Fruit fly (Drosophila melanogaster) whole organism, prepupa: ENCODE results near the gene Alg9.

ENCODE experiments used
- Blimp-1 ChIP-seq: fragments of 200-800 bp; sonication (Bioruptor generic); optimal IDR thresholded peaks from 3 replicates; lab custom pipeline; 2017; ENCODE audit warnings: missing biosample characterization, missing genetic modification characterization, mild to moderate bottlenecking, moderate library complexity, missing genetic modification reagents
- CG10631 ChIP-seq: fragments of 200-800 bp; sonication (Bioruptor generic); optimal IDR thresholded peaks from 2 replicates; lab custom pipeline; 2016; ENCODE audit warnings: missing biosample characterization, missing genetic modification characterization
- CG10669 ChIP-seq: fragments of 200-800 bp; sonication (Bioruptor generic); optimal IDR thresholded peaks from 3 replicates; lab custom pipeline; 2018; ENCODE audit warnings: missing biosample characterization, mild to moderate bottlenecking, missing genetic modification characterization, moderate library complexity
- CG11762 ChIP-seq: fragments of 200-800 bp; sonication (Bioruptor generic); optimal IDR thresholded peaks from 3 replicates; lab custom pipeline; 2016; ENCODE audit warnings: missing biosample characterization, missing genetic modification characterization; ENCODE audit not compliant: insufficient read depth
- CG15336 ChIP-seq: fragments of 200-800 bp; sonication (Bioruptor generic); IDR thresholded peaks from 2 replicates; pipeline ENCODE4 v1.3.6; 2022; ENCODE audit warnings: missing biosample characterization, missing genetic modification characterization
- CG1621 ChIP-seq: fragments of 200-800 bp; sonication (Bioruptor generic); optimal IDR thresholded peaks from 3 replicates; lab custom pipeline; 2018; ENCODE audit warnings: missing biosample characterization, mild to moderate bottlenecking, missing genetic modification characterization
- CG16779 ChIP-seq: fragments of 200-800 bp; sonication (Bioruptor generic); optimal IDR thresholded peaks from 3 replicates; lab custom pipeline; 2017; ENCODE audit warnings: missing biosample characterization, mild to moderate bottlenecking, missing genetic modification characterization
- CG3032 ChIP-seq: fragments of 200-800 bp; optimal IDR thresholded peaks from 2 replicates; lab custom pipeline; 2019; ENCODE audit warnings: missing biosample characterization, mild to moderate bottlenecking, missing genetic modification characterization, moderate library complexity
- CG31627 ChIP-seq: fragments of 200-800 bp; sonication (Bioruptor generic); optimal IDR thresholded peaks from 3 replicates; lab custom pipeline; 2016; ENCODE audit warnings: missing biosample characterization, missing genetic modification characterization
- CG34406 ChIP-seq: fragments of 200-800 bp; sonication (Bioruptor generic); optimal IDR thresholded peaks from 3 replicates; lab custom pipeline; 2016; ENCODE audit warnings: missing biosample characterization, missing genetic modification characterization
- CG3919 ChIP-seq: fragments of 200-800 bp; sonication (Bioruptor generic); optimal IDR thresholded peaks from 3 replicates; lab custom pipeline; 2016; ENCODE audit warnings: missing biosample characterization, missing genetic modification characterization
- CG6163 ChIP-seq: fragments of 200-800 bp; sonication (Bioruptor generic); IDR thresholded peaks from 3 replicates; pipeline ENCODE4 v1.3.6; 2022; ENCODE audit warnings: missing biosample characterization, missing genetic modification characterization
- CG6276 ChIP-seq: fragments of 200-800 bp; sonication (Bioruptor generic); optimal IDR thresholded peaks from 2 replicates; lab custom pipeline; 2017; ENCODE audit warnings: missing biosample characterization, mild to moderate bottlenecking, missing genetic modification characterization
- CG6854 ChIP-seq: fragments of 200-800 bp; sonication (Bioruptor generic); optimal IDR thresholded peaks from 2 replicates; lab custom pipeline; 2017; ENCODE audit warnings: missing biosample characterization, mild to moderate bottlenecking, missing genetic modification characterization
- CG7368 ChIP-seq: fragments of 200-800 bp; sonication (Bioruptor generic); optimal IDR thresholded peaks from 3 replicates; lab custom pipeline; 2016; ENCODE audit warnings: missing biosample characterization, missing genetic modification characterization
- CG8319 ChIP-seq: fragments of 200-800 bp; sonication (Bioruptor generic); optimal IDR thresholded peaks from 3 replicates; lab custom pipeline; 2016; ENCODE audit warnings: missing biosample characterization, missing genetic modification characterization
- CG8632 ChIP-seq: fragments of 200-800 bp; sonication (Bioruptor generic); optimal IDR thresholded peaks from 3 replicates; lab custom pipeline; 2016; ENCODE audit warnings: missing biosample characterization, missing genetic modification characterization
- CG9139 ChIP-seq: fragments of 200-800 bp; sonication (Bioruptor generic); optimal IDR thresholded peaks from 3 replicates; lab custom pipeline; 2017; ENCODE audit warnings: missing biosample characterization, mild to moderate bottlenecking, missing genetic modification characterization
- Eip75B ChIP-seq: fragments of 200-800 bp; sonication (Bioruptor generic); optimal IDR thresholded peaks from 3 replicates; lab custom pipeline; 2016; ENCODE audit warnings: missing biosample characterization, missing genetic modification characterization
- Eip78C ChIP-seq: fragments of 200-800 bp; sonication (Bioruptor generic); peaks from one replicate; lab custom pipeline; 2016; ENCODE audit warnings: missing biosample characterization, missing genetic modification characterization
- Eip93F ChIP-seq: fragments of 200-800 bp; sonication (Bioruptor generic); optimal IDR thresholded peaks from 2 replicates; lab custom pipeline; 2016; ENCODE audit warnings: missing biosample characterization, mild to moderate bottlenecking, missing genetic modification characterization
- Ets21C ChIP-seq: fragments of 200-800 bp; sonication (Bioruptor generic); optimal IDR thresholded peaks from 3 replicates; lab custom pipeline; 2016; ENCODE audit warnings: missing biosample characterization, missing genetic modification characterization
- Ets96B ChIP-seq: fragments of 200-800 bp; optimal IDR thresholded peaks from 2 replicates; lab custom pipeline; 2019; ENCODE audit warnings: missing biosample characterization, mild to moderate bottlenecking, missing genetic modification characterization, moderate library complexity
- Hr38 ChIP-seq: sonication (Bioruptor generic); optimal IDR thresholded peaks from 2 replicates; lab custom pipeline; 2016; ENCODE audit warnings: missing biosample characterization, missing genetic modification characterization
- Hr4 ChIP-seq: fragments of 200-800 bp; sonication (Bioruptor generic); optimal IDR thresholded peaks from 3 replicates; lab custom pipeline; 2016; ENCODE audit warnings: missing biosample characterization, missing genetic modification characterization
- Lpt ChIP-seq: fragments of 200-800 bp; sonication (Bioruptor generic); optimal IDR thresholded peaks from 3 replicates; lab custom pipeline; 2016; ENCODE audit warnings: missing biosample characterization, missing genetic modification characterization
- Met ChIP-seq: fragments of 200-800 bp; sonication (Bioruptor generic); optimal IDR thresholded peaks from 3 replicates; lab custom pipeline; 2016; ENCODE audit warnings: missing biosample characterization, missing genetic modification characterization
- Smox ChIP-seq: fragments of 200-800 bp; sonication (Bioruptor generic); optimal IDR thresholded peaks from 3 replicates; lab custom pipeline; 2016; ENCODE audit warnings: missing biosample characterization, missing genetic modification characterization
- Sox14 ChIP-seq: fragments of 200-800 bp; sonication (Bioruptor generic); optimal IDR thresholded peaks from 3 replicates; lab custom pipeline; 2016; ENCODE audit warnings: missing biosample characterization, missing genetic modification characterization
- Sox15 ChIP-seq: fragments of 200-800 bp; sonication (Bioruptor generic); optimal IDR thresholded peaks from 3 replicates; lab custom pipeline; 2016; ENCODE audit warnings: missing biosample characterization, missing genetic modification characterization
- acj6 ChIP-seq: fragments of 200-800 bp; sonication (Bioruptor generic); optimal IDR thresholded peaks from 3 replicates; lab custom pipeline; 2016; ENCODE audit warnings: missing biosample characterization, missing genetic modification characterization
- cyc ChIP-seq: fragments of 200-800 bp; sonication (Bioruptor generic); optimal IDR thresholded peaks from 3 replicates; lab custom pipeline; 2016; ENCODE audit warnings: missing biosample characterization, missing genetic modification characterization
- dac ChIP-seq: fragments of 200-800 bp; sonication (Bioruptor generic); optimal IDR thresholded peaks from 2 replicates; lab custom pipeline; 2017; ENCODE audit warnings: missing biosample characterization, mild to moderate bottlenecking, missing genetic modification characterization
- dsx ChIP-seq: fragments of 200-800 bp; optimal IDR thresholded peaks from 3 replicates; lab custom pipeline; 2019; ENCODE audit warnings: missing biosample characterization, mild to moderate bottlenecking, missing genetic modification characterization, moderate library complexity; ENCODE audit not compliant: poor library complexity, severe bottlenecking
- eg ChIP-seq: fragments of 200-800 bp; sonication (Bioruptor generic); IDR thresholded peaks from 3 replicates; pipeline ENCODE4 v1.3.6; 2022; ENCODE audit warnings: missing biosample characterization, missing genetic modification characterization
- esn ChIP-seq: fragments of 200-800 bp; sonication (Bioruptor generic); optimal IDR thresholded peaks from 2 replicates; lab custom pipeline; 2016; ENCODE audit warnings: missing biosample characterization, mild to moderate bottlenecking, missing genetic modification characterization, moderate library complexity
- fd59A ChIP-seq: fragments of 200-800 bp; sonication (Bioruptor generic); optimal IDR thresholded peaks from 2 replicates; lab custom pipeline; 2017; ENCODE audit warnings: missing biosample characterization, mild to moderate bottlenecking, missing genetic modification characterization, missing genetic modification reagents
- fkh ChIP-seq: fragments of 200-800 bp; sonication (Bioruptor generic); optimal IDR thresholded peaks from 3 replicates; lab custom pipeline; 2017; ENCODE audit warnings: missing biosample characterization, mild to moderate bottlenecking, missing genetic modification characterization, moderate library complexity
- lz ChIP-seq: fragments of 200-800 bp; sonication (Bioruptor generic); optimal IDR thresholded peaks from 3 replicates; lab custom pipeline; 2016; ENCODE audit warnings: missing biosample characterization, missing genetic modification characterization
- net ChIP-seq: fragments of 200-800 bp; sonication (Bioruptor generic); optimal IDR thresholded peaks from 3 replicates; lab custom pipeline; 2016; ENCODE audit warnings: missing biosample characterization, missing genetic modification characterization
- salr ChIP-seq, 2 experiments: fragments of 200-800 bp; sonication (Bioruptor generic); optimal IDR thresholded peaks; 3 replicates each; lab custom pipeline; 2016 to 2018; ENCODE audit warnings: missing biosample characterization in 2 of 2, missing genetic modification characterization in 2 of 2, mild to moderate bottlenecking in 1 of 2
- ss ChIP-seq, 2 experiments: fragments of 200-800 bp; sonication (Bioruptor generic); optimal IDR thresholded peaks; 2 replicates in 1 of 2; 3 replicates in 1 of 2; lab custom pipeline; 2017 to 2018; ENCODE audit warnings: mild to moderate bottlenecking in 2 of 2, missing biosample characterization in 2 of 2, missing genetic modification characterization in 2 of 2, moderate library complexity in 1 of 2
- svp ChIP-seq: fragments of 200-800 bp; sonication (Bioruptor generic); peaks from one replicate; lab custom pipeline; 2016; ENCODE audit warnings: missing biosample characterization, missing genetic modification characterization
- topi ChIP-seq: fragments of 200-800 bp; sonication (Bioruptor generic); optimal IDR thresholded peaks from 3 replicates; lab custom pipeline; 2016; ENCODE audit warnings: missing biosample characterization, missing genetic modification characterization
- vri ChIP-seq: fragments of 200-800 bp; sonication (Bioruptor generic); optimal IDR thresholded peaks from 3 replicates; lab custom pipeline; 2016; ENCODE audit warnings: missing biosample characterization, mild to moderate bottlenecking, missing genetic modification characterization

Gene Alg9

dm6 chr3R:25207405-25208003 is 13.9 kb upstream of the Alg9 start (continued):
- TF ChIP-seq topi (peak; percentile 69), Hr4 (peak; percentile 89), net (peak; percentile 89), salr (GFP tag; optimal IDR thresholded peaks at IDR 0.05; lab: Kevin White, UChicago) (peak; percentile 64 to 77), CG16779 (tag; lab: Kevin White, UChicago) (peak; percentile 63), CG10669 (GFP tag; lab: Kevin White, UChicago) (peak; percentile 88), CG10631 (GFP tag; lab: Kevin White, UChicago) (peak; percentile 87), CG11762 (GFP tag; lab: Kevin White, UChicago) (peak; percentile 77), esn (GFP tag; lab: Kevin White, UChicago) (peak; percentile 81), CG15336 (peak; percentile 93), ss (GFP tag; optimal IDR thresholded peaks at IDR 0.05; lab: Kevin White, UChicago) (peak; percentile 80 to 82), Eip78C (GFP tag; lab: Kevin White, UChicago) (peak; percentile 95), fkh (GFP tag; lab: Kevin White, UChicago) (peak; percentile 11), Met (GFP tag; lab: Kevin White, UChicago) (peak; percentile 76), Ets96B (tag; lab: Kevin White, UChicago) (peak; percentile 92), eg (GFP tag; lab: Robert Waterston, UW) (peak; percentile 90), CG8319 (GFP tag; lab: Kevin White, UChicago) (peak; percentile 62), Ets21C (peak; percentile 53), CG3919 (GFP tag; lab: Kevin White, UChicago) (peak; percentile 89), Lpt (GFP tag; lab: Kevin White, UChicago) (peak; percentile 79), acj6 (GFP tag; lab: Kevin White, UChicago) (peak; percentile 83), CG8632 (peak; percentile 83), dac (peak; percentile 82), svp (peak; percentile 89), vri (peak; percentile 58), CG31627 (peak; percentile 70), Eip75B (GFP tag; lab: Kevin White, UChicago) (peak; percentile 80), Blimp-1 (GFP tag; lab: Kevin White, UChicago) (no peak), CG7368 (GFP tag; lab: Kevin White, UChicago) (peak; percentile 64), Smox (peak; percentile 76), cyc (GFP tag; lab: Kevin White, UChicago) (peak; percentile 42), CG1621 (peak; percentile 84), lz (peak; percentile 71), Eip93F (no peak), CG34406 (peak; percentile 85), Sox14 (GFP tag; lab: Kevin White, UChicago) (peak; percentile 84), CG3032 (tag; lab: Kevin White, UChicago) (peak; percentile 84), fd59A (GFP tag; lab: Kevin White, UChicago) (peak; percentile 82)

DNA sequence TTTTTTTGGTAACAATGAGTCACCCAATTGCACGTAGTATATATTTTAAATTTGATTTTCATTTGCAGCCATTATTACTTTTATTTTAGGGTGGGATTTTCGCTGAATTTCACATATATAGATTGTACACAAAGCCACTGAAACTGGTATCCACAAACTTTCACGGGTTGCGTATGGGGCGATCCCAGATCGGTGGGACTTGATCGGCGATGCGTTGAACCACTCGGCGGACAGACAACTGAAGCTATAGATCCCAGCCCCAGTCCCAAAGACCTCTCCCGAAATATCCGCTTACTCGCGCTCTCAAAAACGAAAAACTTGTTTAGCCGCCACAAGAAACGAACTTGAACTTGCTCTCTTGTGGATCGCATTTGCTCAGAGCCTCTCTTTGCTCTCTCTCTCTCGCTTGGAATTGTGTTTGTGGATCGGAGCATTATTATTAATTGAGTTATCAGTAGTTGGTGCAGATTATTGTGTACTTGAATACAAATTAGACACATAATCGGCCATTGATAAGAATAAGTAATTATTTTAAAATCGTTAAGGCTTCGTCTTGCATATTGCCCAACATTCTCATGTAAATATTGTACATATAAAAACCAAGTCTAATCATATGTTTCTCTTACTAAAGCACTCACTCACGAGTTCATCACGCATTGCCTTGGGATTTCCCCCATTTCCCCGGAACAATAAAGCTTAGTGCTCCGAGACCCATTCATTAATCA is 13.2 kb upstream of the Alg9 start, which contains the start of gene Cad96Ca:
Gene Cad96Ca (minus strand): TSS at position 242 of the 725 bp plus-strand sequence.
- TF ChIP-seq CG10669 (GFP tag; lab: Kevin White, UChicago) = no peak
- TF ChIP-seq CG6854 (GFP tag; lab: Kevin White, UChicago) = peak; percentile 41
- TF ChIP-seq net = no peak
- peak; percentile 1 for TF ChIP-seq CG9139 (GFP tag; lab: Kevin White, UChicago)
- TF ChIP-seq lz = no peak
- TF ChIP-seq CG8632 = no peak
- TF ChIP-seq CG1621 = peak; percentile 35
- TF ChIP-seq ss (GFP tag; optimal IDR thresholded peaks at IDR 0.05; lab: Kevin White, UChicago) = peak; percentile 9 to 44
- no peak for TF ChIP-seq CG34406
- TF ChIP-seq CG6163 (GFP tag; lab: Robert Waterston, UW) = 0 out of 3 replicates have a peak, but pooled peaks have one; percentile 15
- TF ChIP-seq CG10631 (GFP tag; lab: Kevin White, UChicago) = no peak
- TF ChIP-seq Hr38 (GFP tag; lab: Kevin White, UChicago) = no peak
- no peak for TF ChIP-seq Met (GFP tag; lab: Kevin White, UChicago)
- TF ChIP-seq vri = no peak
- no peak for TF ChIP-seq Sox15 (GFP tag; lab: Kevin White, UChicago)
- TF ChIP-seq dsx (GFP tag; lab: Kevin White, UChicago) = peak; percentile 23
- TF ChIP-seq CG6276 (GFP tag; lab: Kevin White, UChicago) = no peak
- no peak for TF ChIP-seq cyc (GFP tag; lab: Kevin White, UChicago)
- TF ChIP-seq eg (GFP tag; lab: Robert Waterston, UW) = peak; percentile 39; the same call in 1 of the 3 replicates
